Fruit fly (Drosophila melanogaster): ENCODE data around the gene bocks.
A peak's percentile ranks its signal among the peaks of the same experiment; 100 is the strongest.

The bocks gene

dm6 chr3R:9637361-9637760, 46.6 kb upstream of the bocks start, which contains the start of gene Scm:
Gene Scm (minus strand): TSS chr3R:9637611.
- TF ChIP-seq vri (GFP tag; optimal IDR thresholded peaks at IDR 0.05) (peak; percentile 70), fkh (GFP tag; optimal IDR thresholded peaks at IDR 0.05) (peak; percentile 79), Sox14 (GFP tag; optimal IDR thresholded peaks at IDR 0.05) (no peak), Ets96B (tag; optimal IDR thresholded peaks at IDR 0.05) (no peak), achi (GFP tag; optimal IDR thresholded peaks at IDR 0.05) (peak; percentile 65), CG34406 (GFP tag; optimal IDR thresholded peaks at IDR 0.05) (no peak), Ets21C (GFP tag; optimal IDR thresholded peaks at IDR 0.05) (no peak), esn (GFP tag; optimal IDR thresholded peaks at IDR 0.05) (peak; percentile 15), topi (GFP tag; optimal IDR thresholded peaks at IDR 0.05) (no peak)

dm6 chr3R:9632110-9632921, 41.5 kb upstream of the bocks start:
- TF ChIP-seq svp (GFP tag) (peak; percentile 98), Blimp-1 (GFP tag; optimal IDR thresholded peaks at IDR 0.05) (no peak)

- no peak for TF ChIP-seq CG3919 (GFP tag; optimal IDR thresholded peaks at IDR 0.05)
- no peak for TF ChIP-seq Eip75B (GFP tag; optimal IDR thresholded peaks at IDR 0.05)
- TF ChIP-seq ss (GFP tag; optimal IDR thresholded peaks at IDR 0.05): no peak
- TF ChIP-seq esn (GFP tag; optimal IDR thresholded peaks at IDR 0.05): no peak
- TF ChIP-seq fkh (GFP tag; optimal IDR thresholded peaks at IDR 0.05): peak; percentile 80
- TF ChIP-seq CG11294 (GFP tag; IDR thresholded peaks at IDR 0.05): no peak
- no peak for TF ChIP-seq CG10669 (GFP tag; optimal IDR thresholded peaks at IDR 0.05)
- no peak for TF ChIP-seq Eip93F (GFP tag; optimal IDR thresholded peaks at IDR 0.05)
Observed at dm6 chr3R:9631564-9631963, 40.8 kb upstream of the bocks start, which contains the start of gene SpdS. Gene SpdS (plus strand): TSS chr3R:9631641.

- TF ChIP-seq CG6792 (GFP tag; optimal IDR thresholded peaks at IDR 0.05) (no peak), Met (GFP tag; optimal IDR thresholded peaks at IDR 0.05) (no peak), Smox (GFP tag; optimal IDR thresholded peaks at IDR 0.05) (no peak), CG34406 (GFP tag; optimal IDR thresholded peaks at IDR 0.05) (no peak), Lpt (GFP tag; optimal IDR thresholded peaks at IDR 0.05) (no peak), CG31627 (GFP tag; optimal IDR thresholded peaks at IDR 0.05) (no peak), CG11902 (GFP tag; optimal IDR thresholded peaks at IDR 0.05) (no peak), Eip75B (GFP tag; optimal IDR thresholded peaks at IDR 0.05) (peak; percentile 57), CG6276 (GFP tag; optimal IDR thresholded peaks at IDR 0.05) (no peak), Sox15 (GFP tag; optimal IDR thresholded peaks at IDR 0.05) (no peak), fd85E (GFP tag; optimal IDR thresholded peaks at IDR 0.05) (no peak), CG6808 (GFP tag; optimal IDR thresholded peaks at IDR 0.05) (no peak), fkh (GFP tag; optimal IDR thresholded peaks at IDR 0.05) (peak; percentile 84), CG11294 (GFP tag; IDR thresholded peaks at IDR 0.05) (no peak), Blimp-1 (GFP tag; optimal IDR thresholded peaks at IDR 0.05) (no peak), CG32006 (GFP tag; optimal IDR thresholded peaks at IDR 0.05) (no peak), achi (GFP tag; optimal IDR thresholded peaks at IDR 0.05) (no peak), Sox102F (GFP tag; optimal IDR thresholded peaks at IDR 0.05) (no peak), CG8119 (GFP tag; IDR thresholded peaks at IDR 0.05) (no peak), CG6163 (GFP tag; IDR thresholded peaks at IDR 0.05) (no peak), CG11762 (GFP tag; optimal IDR thresholded peaks at IDR 0.05; ENCODE audit: insufficient read depth) (no peak), CG3032 (tag; optimal IDR thresholded peaks at IDR 0.05) (peak; percentile 4), OdsH (GFP tag; optimal IDR thresholded peaks at IDR 0.05) (no peak), esn (GFP tag; optimal IDR thresholded peaks at IDR 0.05) (peak; percentile 47), CG3919 (GFP tag; optimal IDR thresholded peaks at IDR 0.05) (no peak), ss (GFP tag; optimal IDR thresholded peaks at IDR 0.05) (no peak), vri (GFP tag; optimal IDR thresholded peaks at IDR 0.05) (peak; percentile 60), Eip93F (GFP tag; optimal IDR thresholded peaks at IDR 0.05) (peak; percentile 50), CG15336 (GFP tag; IDR thresholded peaks at IDR 0.05) (no peak), salr (GFP tag; optimal IDR thresholded peaks at IDR 0.05) (no peak), cyc (GFP tag; optimal IDR thresholded peaks at IDR 0.05) (no peak), Eip78C (GFP tag) (peak; percentile 87), pdm3 (GFP tag; optimal IDR thresholded peaks at IDR 0.05) (no peak), Ets21C (GFP tag; optimal IDR thresholded peaks at IDR 0.05) (no peak), dac (GFP tag; optimal IDR thresholded peaks at IDR 0.05) (no peak), topi (GFP tag; optimal IDR thresholded peaks at IDR 0.05) (peak; percentile 33), dsx (GFP tag; optimal IDR thresholded peaks at IDR 0.05; ENCODE audit: poor library complexity, severe bottlenecking) (no peak), CG16779 (tag; optimal IDR thresholded peaks at IDR 0.05) (no peak)
Observed at dm6 chr3R:9630633-9631095, 39.9 kb upstream of the bocks start, which contains the start of gene Calr. Gene Calr (minus strand): TSS chr3R:9630851.

Data from whole organism, prepupa.